Fruit fly (Drosophila melanogaster) whole organism, embryonic: Measurements from ENCODE around the gene Tim17a2.

Experiments used
- Awh ChIP-seq: fragments of 200-800 bp; sonication (Bioruptor generic); IDR thresholded peaks from 2 replicates; pipeline ENCODE4, ENCODE4 v1.3.6; 2022; ENCODE audit warnings: missing biosample characterization, missing genetic modification characterization
- Blimp-1 ChIP-seq: fragments of 200-800 bp; sonication (Bioruptor generic); optimal IDR thresholded peaks from 3 replicates; lab custom pipeline; 2018; ENCODE audit warnings: missing biosample characterization, missing genetic modification characterization, mild to moderate bottlenecking, moderate library complexity, missing genetic modification reagents
- CG11504 ChIP-seq: fragments of 200-800 bp; sonication (Bioruptor generic); optimal IDR thresholded peaks from 3 replicates; lab custom pipeline; 2019; ENCODE audit warnings: missing biosample characterization, mild to moderate bottlenecking, missing genetic modification characterization, moderate library complexity
- CG11696 ChIP-seq: fragments of 200-800 bp; sonication (Bioruptor generic); IDR thresholded peaks from 2 replicates; pipeline ENCODE4 v1.3.6; 2022; ENCODE audit warnings: missing biosample characterization, missing genetic modification characterization
- CG12155 ChIP-seq: fragments of 200-800 bp; sonication (Bioruptor generic); optimal IDR thresholded peaks from 3 replicates; lab custom pipeline; 2016; ENCODE audit warnings: missing biosample characterization, missing genetic modification characterization
- CG12744 ChIP-seq: fragments of 200-800 bp; sonication (Bioruptor generic); optimal IDR thresholded peaks from 2 replicates; lab custom pipeline; 2016; ENCODE audit warnings: missing biosample characterization, missing genetic modification characterization
- CG13123 ChIP-seq: fragments of 200-800 bp; sonication (Bioruptor generic); optimal IDR thresholded peaks from 2 replicates; lab custom pipeline; 2016; ENCODE audit warnings: missing biosample characterization, missing genetic modification characterization
- CG13624 ChIP-seq: fragments of 200-800 bp; sonication (Bioruptor generic); optimal IDR thresholded peaks from 2 replicates; lab custom pipeline; 2016; ENCODE audit warnings: missing biosample characterization, missing genetic modification characterization
- CG14441 ChIP-seq: fragments of 200-800 bp; sonication (Bioruptor generic); IDR thresholded peaks from 2 replicates; pipeline ENCODE4 v1.3.6; 2022; ENCODE audit warnings: missing biosample characterization, missing genetic modification characterization
- CG1647 ChIP-seq: fragments of 200-800 bp; sonication (Bioruptor generic); optimal IDR thresholded peaks from 3 replicates; lab custom pipeline; 2016; ENCODE audit warnings: missing biosample characterization, missing genetic modification characterization
- CG18262 ChIP-seq: fragments of 200-800 bp; optimal IDR thresholded peaks from 3 replicates; lab custom pipeline; 2019; ENCODE audit warnings: missing biosample characterization, mild to moderate bottlenecking, missing genetic modification characterization, moderate library complexity
- CG18476 ChIP-seq: fragments of 200-800 bp; sonication (Bioruptor generic); optimal IDR thresholded peaks from 2 replicates; lab custom pipeline; 2016; ENCODE audit warnings: missing biosample characterization, mild to moderate bottlenecking, missing genetic modification characterization
- CG18764 ChIP-seq: fragments of 200-800 bp; sonication (Bioruptor generic); optimal IDR thresholded peaks from 3 replicates; lab custom pipeline; 2016; ENCODE audit warnings: missing biosample characterization, missing genetic modification characterization
- CG2199 ChIP-seq: fragments of 200-800 bp; sonication (Bioruptor generic); IDR thresholded peaks from 3 replicates; pipeline ENCODE4 v1.3.6; 2022; ENCODE audit warnings: missing biosample characterization, missing genetic modification characterization
- CG31365 ChIP-seq: fragments of 200-800 bp; sonication (Bioruptor generic); optimal IDR thresholded peaks from 2 replicates; lab custom pipeline; 2018; ENCODE audit warnings: missing biosample characterization, mild to moderate bottlenecking, missing genetic modification characterization
- CG4820 ChIP-seq: fragments of 200-800 bp; sonication (Bioruptor generic); optimal IDR thresholded peaks from 3 replicates; lab custom pipeline; 2016; ENCODE audit warnings: missing biosample characterization, missing genetic modification characterization
- CG5180 ChIP-seq: fragments of 200-800 bp; sonication (Bioruptor generic); optimal IDR thresholded peaks from 3 replicates; lab custom pipeline; 2017; ENCODE audit warnings: missing biosample characterization, missing genetic modification characterization, mild to moderate bottlenecking, moderate library complexity, missing genetic modification reagents
- CG5953 ChIP-seq: fragments of 200-800 bp; sonication (Bioruptor generic); IDR thresholded peaks from 2 replicates; pipeline ENCODE4 v1.3.6; 2022; ENCODE audit warnings: missing biosample characterization, missing genetic modification characterization
- CG7745 ChIP-seq: fragments of 200-800 bp; sonication (Bioruptor generic); optimal IDR thresholded peaks from 2 replicates; lab custom pipeline; 2018; ENCODE audit warnings: missing biosample characterization, mild to moderate bottlenecking, missing genetic modification characterization, moderate library complexity
- CG8388 ChIP-seq: fragments of 200-800 bp; sonication (Bioruptor generic); optimal IDR thresholded peaks from 2 replicates; lab custom pipeline; 2019; ENCODE audit warnings: missing biosample characterization, mild to moderate bottlenecking, missing genetic modification characterization, moderate library complexity
- CG8924 ChIP-seq: fragments of 200-800 bp; optimal IDR thresholded peaks from 3 replicates; lab custom pipeline; 2019; ENCODE audit warnings: missing biosample characterization, mild to moderate bottlenecking, missing genetic modification characterization, moderate library complexity
- CoRest ChIP-seq: fragments of 200-800 bp; sonication (Bioruptor generic); optimal IDR thresholded peaks from 3 replicates; lab custom pipeline; 2018; ENCODE audit warnings: missing biosample characterization, mild to moderate bottlenecking, missing genetic modification characterization, moderate library complexity
- D ChIP-seq, 2 experiments: fragments of 200-800 bp in 1 of 2; fragments of >200 bp in 1 of 2; sonication (Bioruptor generic) in 1 of 2; optimal IDR thresholded peaks; 2 replicates in 1 of 2; 3 replicates in 1 of 2; lab custom pipeline; 2017; ENCODE audit warnings: mild to moderate bottlenecking in 1 of 2, missing biosample characterization in 1 of 2, missing genetic modification characterization in 1 of 2, missing genetic modification reagents in 1 of 2
- Deaf1 ChIP-seq: fragments of 200-800 bp; optimal IDR thresholded peaks from 3 replicates; lab custom pipeline; 2019; ENCODE audit warnings: missing biosample characterization, mild to moderate bottlenecking, missing genetic modification characterization, moderate library complexity
- Dfd ChIP-seq, 2 experiments: fragments of >200 bp; optimal IDR thresholded peaks; 2 replicates each; lab custom pipeline; 2017; ENCODE audit warnings: missing biosample characterization in 2 of 2, missing genetic modification characterization in 2 of 2
- Dip2 ChIP-seq: fragments of 200-800 bp; sonication (Bioruptor generic); IDR thresholded peaks from 2 replicates; pipeline ENCODE4 v1.3.6; 2022; ENCODE audit warnings: missing biosample characterization, missing genetic modification characterization
- E2f2 ChIP-seq: fragments of 200-800 bp; sonication (Bioruptor generic); IDR thresholded peaks from 2 replicates; pipeline ENCODE4 v1.3.6; 2022; ENCODE audit warnings: missing biosample characterization, missing genetic modification characterization
- H15 ChIP-seq: fragments of 200-800 bp; sonication (Bioruptor generic); IDR thresholded peaks from 3 replicates; pipeline ENCODE4 v1.3.6; 2022; ENCODE audit warnings: missing biosample characterization, missing genetic modification characterization
- NC2α ChIP-seq: fragments of 200-800 bp; sonication (Bioruptor generic); optimal IDR thresholded peaks from 2 replicates; lab custom pipeline; 2016; ENCODE audit warnings: missing biosample characterization, missing genetic modification characterization
- Opbp ChIP-seq: fragments of 200-800 bp; sonication (Bioruptor generic); IDR thresholded peaks from 3 replicates; pipeline ENCODE4 v1.3.6; 2022; ENCODE audit warnings: missing biosample characterization, missing genetic modification characterization; ENCODE audit not compliant: partially characterized antibody
- dysf ChIP-seq: fragments of 200-800 bp; sonication (Bioruptor generic); IDR thresholded peaks from 3 replicates; pipeline ENCODE4 v1.3.6; 2022; ENCODE audit warnings: missing biosample characterization, missing genetic modification characterization
- fd3F ChIP-seq: fragments of 200-800 bp; sonication (Bioruptor generic); optimal IDR thresholded peaks from 2 replicates; lab custom pipeline; 2018; ENCODE audit warnings: missing biosample characterization, mild to moderate bottlenecking, missing genetic modification characterization, moderate library complexity
- fru ChIP-seq: fragments of >200 bp; optimal IDR thresholded peaks from 2 replicates; lab custom pipeline; 2017
- gcm ChIP-seq: fragments of 200-800 bp; sonication (Bioruptor generic); optimal IDR thresholded peaks from 2 replicates; lab custom pipeline; 2019; ENCODE audit warnings: missing biosample characterization, mild to moderate bottlenecking, missing genetic modification characterization, moderate library complexity
- hbn ChIP-seq: fragments of 200-800 bp; sonication (Bioruptor generic); IDR thresholded peaks from 2 replicates; pipeline ENCODE4 v1.3.6; 2022; ENCODE audit warnings: missing biosample characterization, missing genetic modification characterization; ENCODE audit not compliant: partially characterized antibody
- nau ChIP-seq: fragments of 200-800 bp; sonication (Bioruptor generic); optimal IDR thresholded peaks from 3 replicates; lab custom pipeline; 2017; ENCODE audit warnings: missing biosample characterization, mild to moderate bottlenecking, missing genetic modification characterization, missing genetic modification reagents
- nerfin-2 ChIP-seq: fragments of 200-800 bp; sonication (Bioruptor generic); IDR thresholded peaks from 2 replicates; pipeline ENCODE4 v1.3.6; 2022; ENCODE audit warnings: missing biosample characterization, missing genetic modification characterization; ENCODE audit not compliant: partially characterized antibody
- pb ChIP-seq: fragments of 200-800 bp; sonication (Bioruptor generic); optimal IDR thresholded peaks from 3 replicates; lab custom pipeline; 2016; ENCODE audit warnings: missing biosample characterization, missing genetic modification characterization
- sc ChIP-seq, 3 experiments: fragments of >200 bp in 2 of 3; fragments of 200-800 bp in 1 of 3; sonication (Bioruptor generic) in 1 of 3; optimal IDR thresholded peaks; 2 replicates in 2 of 3; 3 replicates in 1 of 3; lab custom pipeline; 2017; ENCODE audit warnings: mild to moderate bottlenecking in 1 of 3, missing biosample characterization in 1 of 3, missing genetic modification characterization in 1 of 3, missing genetic modification reagents in 1 of 3
- sd ChIP-seq: fragments of 200-800 bp; sonication (Bioruptor generic); optimal IDR thresholded peaks from 3 replicates; lab custom pipeline; 2018; ENCODE audit warnings: missing biosample characterization, mild to moderate bottlenecking, missing genetic modification characterization, moderate library complexity
- sim ChIP-seq: fragments of 200-800 bp; sonication (Bioruptor generic); IDR thresholded peaks from 2 replicates; pipeline ENCODE4 v1.3.6; 2022; ENCODE audit warnings: missing biosample characterization, missing genetic modification characterization
- sima ChIP-seq: fragments of 200-800 bp; sonication (Bioruptor generic); optimal IDR thresholded peaks from 2 replicates; lab custom pipeline; 2016; ENCODE audit warnings: missing biosample characterization, missing genetic modification characterization
- tgo ChIP-seq: fragments of 200-800 bp; sonication (Bioruptor generic); IDR thresholded peaks from 3 replicates; pipeline ENCODE4 v1.3.6; 2022; ENCODE audit warnings: missing biosample characterization, missing genetic modification characterization
- ttk ChIP-seq: fragments of 200-800 bp; sonication (Bioruptor generic); IDR thresholded peaks from 2 replicates; pipeline ENCODE4 v2.1.2; 2022; ENCODE audit warnings: missing biosample characterization, missing genetic modification characterization
- usp ChIP-seq: fragments of >200 bp; optimal IDR thresholded peaks from 2 replicates; lab custom pipeline; 2017; ENCODE audit warnings: missing biosample characterization, missing genetic modification characterization
- wek ChIP-seq: fragments of 200-800 bp; sonication (Bioruptor generic); optimal IDR thresholded peaks from 3 replicates; lab custom pipeline; 2018; ENCODE audit warnings: missing biosample characterization, mild to moderate bottlenecking, missing genetic modification characterization, moderate library complexity
- zen2 ChIP-seq: fragments of 200-800 bp; sonication (Bioruptor generic); IDR thresholded peaks from 3 replicates; pipeline ENCODE4 v1.3.6; 2022; ENCODE audit warnings: missing biosample characterization, missing genetic modification characterization; ENCODE audit not compliant: partially characterized antibody

Gene Tim17a2

DNA sequence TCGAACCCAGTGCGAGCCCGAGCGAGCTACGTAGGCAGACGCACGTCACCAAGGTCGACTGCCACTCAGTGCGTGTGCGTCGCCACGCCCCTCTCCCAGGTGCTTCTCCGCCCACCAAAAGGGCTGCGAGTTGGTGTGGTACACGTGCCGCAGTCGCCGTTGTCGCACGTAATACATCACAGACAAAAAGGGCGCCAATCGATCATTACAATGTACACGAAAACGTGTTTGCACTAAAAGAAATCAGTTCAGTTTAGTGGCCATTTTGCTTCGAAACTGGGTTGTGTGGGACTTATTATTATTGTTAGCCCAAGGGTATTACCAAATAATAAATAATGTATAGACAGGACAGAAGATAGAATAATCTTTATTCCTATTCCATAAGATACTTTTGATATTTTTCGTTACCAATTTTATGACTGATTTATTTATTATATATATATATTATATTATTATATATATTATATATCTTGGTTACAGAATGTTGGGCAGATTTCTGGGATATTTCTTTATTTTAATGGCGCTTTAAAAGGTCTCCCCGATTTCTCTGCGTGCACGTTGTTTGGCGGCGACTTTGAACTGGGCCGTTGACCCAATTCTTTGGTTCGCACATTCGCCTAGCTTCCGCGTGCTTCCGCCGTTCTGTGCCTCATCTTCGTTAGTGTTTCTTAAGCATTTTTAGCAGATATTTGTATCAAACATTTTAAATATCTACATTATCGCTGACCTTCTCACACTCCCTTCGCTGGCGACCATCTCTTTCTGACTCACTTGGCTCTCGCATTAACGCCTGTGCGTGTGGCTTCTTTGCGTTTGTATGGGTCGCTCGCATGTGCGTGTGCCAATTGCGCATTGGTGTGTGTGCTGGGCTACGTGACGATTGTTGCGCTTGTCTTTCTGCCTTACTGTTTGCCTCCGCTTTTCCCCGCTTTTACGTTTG lies 1.1 kb upstream of the Tim17a2 start (continued):
- TF ChIP-seq CG13123 (peak; percentile 55), Opbp (GFP tag; lab: Robert Waterston, UW) (peak; percentile 33; the same call in 1 of the 3 replicates), pb (GFP tag; lab: Kevin White, UChicago) (no peak), Deaf1 (tag; lab: Kevin White, UChicago) (peak; percentile 45), Dfd (GFP tag; optimal IDR thresholded peaks at IDR 0.05; lab: Kevin White, UChicago) (no peak), CG12155 (GFP tag; lab: Kevin White, UChicago) (peak; percentile 46), CoRest (tag; lab: Kevin White, UChicago) (peak; percentile 94), wek (GFP tag; lab: Kevin White, UChicago) (no peak), fru (lab: Kevin White, UChicago) (no peak), CG18262 (tag; lab: Kevin White, UChicago) (peak; percentile 92), CG18764 (peak; percentile 53), Blimp-1 (GFP tag; lab: Kevin White, UChicago) (peak; percentile 82), usp (GFP tag; lab: Kevin White, UChicago) (no peak), CG14441 (GFP tag; lab: Robert Waterston, UW) (peak; percentile 71), zen2 (no peak), CG2199 (GFP tag; lab: Robert Waterston, UW) (peak; percentile 83; the same call in 2 of the 3 replicates), D (optimal IDR thresholded peaks at IDR 0.05; lab: Kevin White, UChicago) (no peak), D (GFP tag; optimal IDR thresholded peaks at IDR 0.05; lab: Kevin White, UChicago) (peak; percentile 86), CG11504 (tag; lab: Kevin White, UChicago) (peak; percentile 93), sima (GFP tag; lab: Kevin White, UChicago) (no peak), CG1647 (GFP tag; lab: Kevin White, UChicago) (no peak), CG13624 (peak; percentile 9), nerfin-2 (GFP tag; lab: Robert Waterston, UW) (no peak), nau (GFP tag; lab: Kevin White, UChicago) (no peak), Dip2 (GFP tag; lab: Robert Waterston, UW) (no peak), NC2α (GFP tag; lab: Kevin White, UChicago) (no peak), CG8388 (peak; percentile 83), H15 (GFP tag; lab: Robert Waterston, UW) (peak; percentile 53; the same call in 1 of the 3 replicates), CG8924 (tag; lab: Kevin White, UChicago) (peak; percentile 94), CG4820 (GFP tag; lab: Kevin White, UChicago) (peak; percentile 76), CG5953 (GFP tag; lab: Robert Waterston, UW) (no peak; the same call in 1 of the 2 replicates), CG5180 (GFP tag; lab: Kevin White, UChicago) (peak; percentile 57), sd (tag; lab: Kevin White, UChicago) (peak; percentile 98), ttk (GFP tag; lab: Robert Waterston, UW) (peak; percentile 70), E2f2 (GFP tag; lab: Robert Waterston, UW) (peak; percentile 58; the same call in 1 of the 2 replicates), CG12744 (GFP tag; lab: Kevin White, UChicago) (no peak), gcm (GFP tag; lab: Kevin White, UChicago) (peak; percentile 82), sim (GFP tag; lab: Robert Waterston, UW) (no peak), tgo (GFP tag; lab: Robert Waterston, UW) (peak; percentile 66), CG11696 (GFP tag; lab: Robert Waterston, UW) (peak; percentile 61), CG31365 (tag; lab: Kevin White, UChicago) (no peak), hbn (0 out of 2 replicates have a peak, but pooled peaks have one; percentile 46), dysf (peak; percentile 77), CG7745 (tag; lab: Kevin White, UChicago) (no peak), Awh (GFP tag; lab: Robert Waterston, UW) (peak; percentile 18; the same call in 1 of the 2 replicates), fd3F (GFP tag; lab: Kevin White, UChicago) (peak; percentile 83), sc (optimal IDR thresholded peaks at IDR 0.05; lab: Kevin White, UChicago) (no peak), sc (GFP tag; optimal IDR thresholded peaks at IDR 0.05; lab: Kevin White, UChicago) (peak; percentile 81), CG18476 (GFP tag; lab: Kevin White, UChicago) (peak; percentile 47)
